Fruit fly (Drosophila melanogaster): ENCODE measurements around the gene Tbh.

- 0 out of 2 replicates have a peak, but pooled peaks have one; percentile 16 for TF ChIP-seq MBD-R2 (GFP tag; IDR thresholded peaks at IDR 0.05)
- TF ChIP-seq CG6765 (GFP tag; optimal IDR thresholded peaks at IDR 0.05), result no peak
- TF ChIP-seq CG4730 (GFP tag; IDR thresholded peaks at IDR 0.05), result no peak
- no peak for TF ChIP-seq onecut (GFP tag; IDR thresholded peaks at IDR 0.05)
- no peak for TF ChIP-seq CG10462 (GFP tag; optimal IDR thresholded peaks at IDR 0.05)
- no peak for TF ChIP-seq CHES-1-like (GFP tag; optimal IDR thresholded peaks at IDR 0.05)
Measured at dm6 chrX:8058446-8058900, 63.0 kb downstream of the Tbh start.

Measured in whole organism, embryonic.